Worm (Caenorhabditis elegans): ENCODE data around the gene hgrs-1.

- TF ChIP-seq ceh-91 (GFP tag; IDR thresholded peaks at IDR 0.05), result no peak
- no peak for TF ChIP-seq F33H1.4 (GFP tag; IDR thresholded peaks at IDR 0.05)
- no peak for TF ChIP-seq ama-1 (optimal IDR thresholded peaks at IDR 0.05)
- no peak for TF ChIP-seq ama-1 (GFP tag; optimal IDR thresholded peaks at IDR 0.05)
- TF ChIP-seq rcor-1 (GFP tag; IDR thresholded peaks at IDR 0.05), result no peak
- no peak for TF ChIP-seq F10E7.11 (tag; optimal IDR thresholded peaks at IDR 0.05)
- no peak for TF ChIP-seq F49E8.2 (tag; optimal IDR thresholded peaks at IDR 0.05; ENCODE audit: insufficient read depth)
- no peak for TF ChIP-seq cebp-1 (GFP tag; IDR thresholded peaks at IDR 0.05)
- no peak for TF ChIP-seq cebp-1 (tag; optimal IDR thresholded peaks at IDR 0.05)
- TF ChIP-seq efl-1 (GFP tag; optimal IDR thresholded peaks at IDR 0.05), result no peak
- TF ChIP-seq ceh-27 (GFP tag; optimal IDR thresholded peaks at IDR 0.05), result no peak
- TF ChIP-seq Y53G8AR.9 (GFP tag; conservative IDR thresholded peaks at IDR 0.05), result no peak
Observed at ce11 chrIV:8152688-8153087, 53.2 kb downstream of the hgrs-1 start.
